Worm (Caenorhabditis elegans) whole organism, young adult: Measurements from ENCODE around the gene F40F8.3.
A peak's percentile ranks its signal among the peaks of the same experiment; 100 is the strongest.

ENCODE experiments used
- C06A6.2 ChIP-seq: fragments of 200-800 bp; sonication (Bioruptor generic); conservative IDR thresholded peaks from 2 replicates; pipeline ENCODE4 v1.3.6; 2022; ENCODE audit warnings: missing genetic modification characterization, missing compliant biosample characterization
- F23B12.7 ChIP-seq: sonication (generic microtip); optimal IDR thresholded peaks from 2 replicates; lab custom pipeline; 2017; ENCODE audit warnings: missing genetic modification characterization, mild to moderate bottlenecking, missing compliant biosample characterization, antibody characterized with exemption, moderate library complexity; ENCODE audit not compliant: insufficient read depth
- F33H1.4 ChIP-seq: fragments of 200-800 bp; sonication (Bioruptor generic); IDR thresholded peaks from 2 replicates; pipeline ENCODE4 v1.3.6; 2022; ENCODE audit warnings: missing genetic modification reagents, missing genetic modification characterization, missing compliant biosample characterization
- K12H6.12 ChIP-seq: fragments of 200-800 bp; sonication (Bioruptor generic); optimal IDR thresholded peaks from 2 replicates; lab custom pipeline; 2018; ENCODE audit warnings: mild to moderate bottlenecking, missing genetic modification characterization, missing compliant biosample characterization
- Y53G8AR.9 ChIP-seq: fragments of 200-800 bp; sonication (Bioruptor generic); conservative IDR thresholded peaks from 2 replicates; pipeline ENCODE4 v1.3.6; 2022; ENCODE audit warnings: missing genetic modification reagents, missing genetic modification characterization, missing compliant biosample characterization
- Y79H2A.3 ChIP-seq: fragments of 200-800 bp; sonication (Bioruptor generic); conservative IDR thresholded peaks from 2 replicates; pipeline ENCODE4 v1.3.6; 2022; ENCODE audit warnings: missing genetic modification reagents, missing genetic modification characterization, missing compliant biosample characterization
- Y95B8A.8 ChIP-seq: fragments of 200-800 bp; sonication (Bioruptor generic); IDR thresholded peaks from 2 replicates; pipeline ENCODE4 v1.3.6; 2022; ENCODE audit warnings: missing genetic modification reagents, missing genetic modification characterization, missing compliant biosample characterization
- ama-1 ChIP-seq, 3 experiments: fragments of 150-350 bp in 1 of 3; sonication (generic microtip) in 2 of 3; optimal IDR thresholded peaks; 2 replicates each; lab custom pipeline; 2014 to 2018; ENCODE audit warnings: missing biosample characterization in 2 of 3, missing genetic modification characterization in 2 of 3, missing genetic modification reagents in 2 of 3
- atf-7 ChIP-seq: sonication (generic microtip); optimal IDR thresholded peaks from 2 replicates; lab custom pipeline; 2017; ENCODE audit warnings: mild to moderate bottlenecking, missing genetic modification characterization, missing compliant biosample characterization
- attf-3 ChIP-seq: fragments of 200-800 bp; sonication (Bioruptor generic); conservative IDR thresholded peaks from 2 replicates; pipeline ENCODE4 v1.3.6; 2022; ENCODE audit warnings: missing genetic modification reagents, missing genetic modification characterization, missing compliant biosample characterization
- bed-1 ChIP-seq: fragments of 200-800 bp; sonication (Bioruptor generic); IDR thresholded peaks from 2 replicates; pipeline ENCODE4 v1.3.6; 2022; ENCODE audit warnings: missing genetic modification reagents, missing genetic modification characterization, missing compliant biosample characterization
- ccch-3 ChIP-seq: fragments of 200-800 bp; sonication (Bioruptor generic); optimal IDR thresholded peaks from 2 replicates; lab custom pipeline; 2018; ENCODE audit warnings: mild to moderate bottlenecking, missing genetic modification characterization, missing compliant biosample characterization
- cebp-1 ChIP-seq, 2 experiments: fragments of 200-800 bp in 1 of 2; sonication (Bioruptor generic) in 1 of 2; sonication (generic microtip) in 1 of 2; IDR thresholded peaks in 1 of 2; optimal IDR thresholded peaks in 1 of 2; 2 replicates each; pipeline versions ENCODE4 v1.3.6 to Lab custom; 2017 to 2022; ENCODE audit warnings: missing compliant biosample characterization in 2 of 2, missing genetic modification characterization in 2 of 2, mild to moderate bottlenecking in 1 of 2, missing genetic modification reagents in 1 of 2, moderate library complexity in 1 of 2
- ceh-58 ChIP-seq: fragments of 200-800 bp; sonication (Bioruptor generic); IDR thresholded peaks from 2 replicates; pipeline ENCODE4 v1.3.6; 2022; ENCODE audit warnings: missing genetic modification characterization, missing compliant biosample characterization
- ceh-79 ChIP-seq: sonication (generic microtip); optimal IDR thresholded peaks from 2 replicates; lab custom pipeline; 2017; ENCODE audit warnings: mild to moderate bottlenecking, missing genetic modification characterization, missing compliant biosample characterization
- dox-1 ChIP-seq: fragments of 200-800 bp; sonication (Bioruptor generic); IDR thresholded peaks from 2 replicates; pipeline ENCODE4 v1.3.6; 2022; ENCODE audit warnings: missing genetic modification reagents, missing genetic modification characterization, missing compliant biosample characterization
- egl-18 ChIP-seq: fragments of 200-800 bp; sonication (Bioruptor generic); IDR thresholded peaks from 2 replicates; pipeline ENCODE4 v1.3.6; 2022; ENCODE audit warnings: missing genetic modification reagents, missing genetic modification characterization, missing compliant biosample characterization
- egl-44 ChIP-seq: fragments of 200-800 bp; sonication (Bioruptor generic); IDR thresholded peaks from 2 replicates; pipeline ENCODE4 v1.3.6; 2022; ENCODE audit warnings: missing genetic modification reagents, missing genetic modification characterization, missing compliant biosample characterization
- egrh-3 ChIP-seq: fragments of 200-800 bp; sonication (Bioruptor generic); IDR thresholded peaks from 2 replicates; pipeline ENCODE4 v1.3.6; 2022; ENCODE audit warnings: missing genetic modification reagents, missing genetic modification characterization, missing compliant biosample characterization
- lag-1 ChIP-seq: fragments of 200-800 bp; sonication (Bioruptor generic); IDR thresholded peaks from 2 replicates; pipeline ENCODE4 v1.3.6; 2022; ENCODE audit warnings: missing genetic modification reagents, missing genetic modification characterization, missing compliant biosample characterization
- let-526 ChIP-seq: fragments of 200-800 bp; sonication (Bioruptor generic); IDR thresholded peaks from 2 replicates; pipeline ENCODE4 v1.3.6; 2022; ENCODE audit warnings: missing genetic modification reagents, missing genetic modification characterization, missing compliant biosample characterization
- let-607 ChIP-seq, 2 experiments: fragments of 200-800 bp in 1 of 2; sonication (Bioruptor generic) in 1 of 2; sonication (generic microtip) in 1 of 2; optimal IDR thresholded peaks; 2 replicates each; lab custom pipeline; 2016 to 2018; ENCODE audit warnings: mild to moderate bottlenecking in 2 of 2, missing compliant biosample characterization in 2 of 2, missing genetic modification characterization in 2 of 2, moderate library complexity in 2 of 2, missing genotype in 1 of 2
- lir-1 ChIP-seq: fragments of 200-800 bp; sonication (Bioruptor generic); conservative IDR thresholded peaks from 2 replicates; pipeline ENCODE4 v1.3.6; 2022; ENCODE audit warnings: missing genetic modification reagents, missing genetic modification characterization, missing compliant biosample characterization
- madf-6 ChIP-seq: fragments of 200-800 bp; sonication (Bioruptor generic); IDR thresholded peaks from 2 replicates; pipeline ENCODE4 v1.3.6; 2022; ENCODE audit warnings: missing genetic modification reagents, missing genetic modification characterization, missing compliant biosample characterization
- mel-28 ChIP-seq: sonication (generic microtip); optimal IDR thresholded peaks from 2 replicates; lab custom pipeline; 2016; ENCODE audit warnings: borderline replicate concordance, mild to moderate bottlenecking, missing genetic modification characterization, missing compliant biosample characterization
- nfya-1 ChIP-seq: sonication (generic microtip); optimal IDR thresholded peaks from 2 replicates; lab custom pipeline; 2017; ENCODE audit warnings: antibody characterized with exemption, missing compliant biosample characterization, missing genetic modification characterization, borderline replicate concordance; ENCODE audit not compliant: insufficient read depth
- nfyb-1 ChIP-seq: fragments of 200-800 bp; sonication (Bioruptor generic); IDR thresholded peaks from 2 replicates; pipeline ENCODE4 v1.3.6; 2022; ENCODE audit warnings: missing genetic modification reagents, missing genetic modification characterization, missing compliant biosample characterization
- nhr-179 ChIP-seq: sonication (generic microtip); optimal IDR thresholded peaks from 2 replicates; lab custom pipeline; 2016; ENCODE audit warnings: mild to moderate bottlenecking, missing genetic modification characterization, missing compliant biosample characterization
- nhr-80 ChIP-seq: sonication (generic microtip); optimal IDR thresholded peaks from 2 replicates; lab custom pipeline; 2016; ENCODE audit warnings: missing genetic modification characterization, missing compliant biosample characterization
- repo-1 ChIP-seq: sonication (generic microtip); optimal IDR thresholded peaks from 2 replicates; lab custom pipeline; 2017; ENCODE audit warnings: mild to moderate bottlenecking, missing genetic modification characterization, missing compliant biosample characterization
- sdz-38 ChIP-seq: sonication (generic microtip); optimal IDR thresholded peaks from 2 replicates; lab custom pipeline; 2016; ENCODE audit warnings: missing genotype, missing genetic modification characterization, missing compliant biosample characterization
- snpc-1.1 ChIP-seq: sonication (generic microtip); optimal IDR thresholded peaks from 2 replicates; lab custom pipeline; 2017; ENCODE audit warnings: missing genetic modification characterization, mild to moderate bottlenecking, missing compliant biosample characterization, antibody characterized with exemption, moderate library complexity, missing genotype, missing genetic modification reagents; ENCODE audit not compliant: insufficient read depth
- snpc-1.3 ChIP-seq: sonication (generic microtip); optimal IDR thresholded peaks from 2 replicates; lab custom pipeline; 2017; ENCODE audit warnings: missing genetic modification characterization, mild to moderate bottlenecking, missing compliant biosample characterization, antibody characterized with exemption, moderate library complexity, missing genotype, missing genetic modification reagents; ENCODE audit not compliant: insufficient read depth
- somi-1 ChIP-seq: fragments of 200-800 bp; sonication (Bioruptor generic); optimal IDR thresholded peaks from 2 replicates; lab custom pipeline; 2018; ENCODE audit warnings: mild to moderate bottlenecking, missing genetic modification characterization, missing compliant biosample characterization
- sptf-2 ChIP-seq: fragments of 200-800 bp; sonication (Bioruptor generic); optimal IDR thresholded peaks from 2 replicates; lab custom pipeline; 2018; ENCODE audit warnings: mild to moderate bottlenecking, missing genetic modification characterization, missing compliant biosample characterization
- tbp1 ChIP-seq: fragments of 200-800 bp; sonication (Bioruptor generic); optimal IDR thresholded peaks from 2 replicates; lab custom pipeline; 2018; ENCODE audit warnings: mild to moderate bottlenecking, missing genetic modification characterization, missing compliant biosample characterization
- tlf-1 ChIP-seq: fragments of 200-800 bp; sonication (Bioruptor generic); optimal IDR thresholded peaks from 2 replicates; lab custom pipeline; 2018; ENCODE audit warnings: mild to moderate bottlenecking, missing genetic modification characterization, missing compliant biosample characterization
- unc-62 ChIP-seq: fragments of 150-350 bp; optimal IDR thresholded peaks from 2 replicates; lab custom pipeline; 2014; ENCODE audit warnings: missing biosample characterization, missing genetic modification reagents, missing genetic modification characterization
- ztf-18 ChIP-seq: sonication (generic microtip); optimal IDR thresholded peaks from 2 replicates; lab custom pipeline; 2016; ENCODE audit warnings: missing genotype, mild to moderate bottlenecking, missing genetic modification characterization, missing compliant biosample characterization
- ztf-25 ChIP-seq: fragments of 200-800 bp; sonication (Bioruptor generic); IDR thresholded peaks from 2 replicates; pipeline ENCODE4 v1.3.6; 2022; ENCODE audit warnings: missing genetic modification reagents, missing genetic modification characterization, missing compliant biosample characterization
- ztf-28 ChIP-seq: fragments of 200-800 bp; sonication (Bioruptor generic); IDR thresholded peaks from 2 replicates; pipeline ENCODE4 v1.3.6; 2022; ENCODE audit warnings: missing genetic modification reagents, missing genetic modification characterization, missing compliant biosample characterization

F40F8.3 gene

DNA sequence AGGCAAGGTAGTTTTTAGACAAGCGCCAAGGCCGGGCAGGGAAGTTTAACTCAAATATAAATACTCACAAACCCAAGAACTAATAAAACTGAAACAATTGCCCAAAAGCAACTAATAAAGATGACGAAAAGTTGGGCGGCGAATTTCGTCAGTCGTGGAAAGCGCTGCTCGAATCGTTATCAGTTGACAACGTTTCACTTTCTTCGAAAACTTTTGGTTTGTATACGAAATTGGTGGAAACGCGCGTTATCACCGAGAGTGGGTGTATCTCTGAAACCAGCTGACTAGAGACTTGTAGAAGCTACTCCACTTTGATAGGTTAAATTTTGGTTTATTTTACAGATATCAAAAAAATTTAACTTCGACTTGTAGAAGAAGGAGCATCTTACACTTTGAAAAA lies 24.0 kb downstream of the F40F8.3 start:
- peak; percentile 60 for TF ChIP-seq nhr-80
- TF ChIP-seq Y53G8AR.9 (GFP tag; lab: Robert Waterston, UW): peak; percentile 31; the same call in 1 of the 2 replicates
- 0 out of 2 replicates have a peak, but pooled peaks have one; percentile 11 for TF ChIP-seq dox-1 (GFP tag; lab: Robert Waterston, UW)
- TF ChIP-seq repo-1: no peak
- no peak for TF ChIP-seq bed-1 (GFP tag; lab: Robert Waterston, UW)
- no peak for TF ChIP-seq lir-1 (GFP tag; lab: Robert Waterston, UW)
- no peak for TF ChIP-seq let-526
- TF ChIP-seq ama-1 (optimal IDR thresholded peaks at IDR 0.05; lab: Kevin White, UChicago): no peak
- TF ChIP-seq ama-1 (GFP tag; optimal IDR thresholded peaks at IDR 0.05; lab: Kevin White, UChicago): no peak

ce11 chrII:11153800-11154199 lies 24.7 kb downstream of the F40F8.3 start:
- peak; percentile 33; the same call in 1 of the 2 replicates for TF ChIP-seq cebp-1 (GFP tag; IDR thresholded peaks at IDR 0.05; lab: Robert Waterston, UW)
- TF ChIP-seq cebp-1 (tag; optimal IDR thresholded peaks at IDR 0.05; lab: Kevin White, UChicago): peak; percentile 56
- peak; percentile 9 for TF ChIP-seq unc-62 (GFP tag; lab: Kevin White, UChicago)
- TF ChIP-seq let-607 (tag; optimal IDR thresholded peaks at IDR 0.05; lab: Kevin White, UChicago): peak in 1 of 2 experiments; percentile 10
- peak; percentile 46 for TF ChIP-seq F23B12.7
- TF ChIP-seq sdz-38: no peak
- TF ChIP-seq tlf-1 (GFP tag; lab: Kevin White, UChicago): no peak
- no peak for TF ChIP-seq egrh-3 (GFP tag; lab: Robert Waterston, UW)
- TF ChIP-seq Y95B8A.8: no peak
- no peak for TF ChIP-seq madf-6
- TF ChIP-seq lag-1 (GFP tag; lab: Robert Waterston, UW): no peak
- no peak for TF ChIP-seq sptf-2 (GFP tag; lab: Kevin White, UChicago)
- TF ChIP-seq nhr-80: peak; percentile 74
- TF ChIP-seq tbp1 (GFP tag; lab: Kevin White, UChicago): peak; percentile 19
- no peak for TF ChIP-seq ceh-79 (tag; lab: Kevin White, UChicago)
- no peak for TF ChIP-seq ztf-28 (GFP tag; lab: Robert Waterston, UW)
- TF ChIP-seq C06A6.2: no peak

DNA sequence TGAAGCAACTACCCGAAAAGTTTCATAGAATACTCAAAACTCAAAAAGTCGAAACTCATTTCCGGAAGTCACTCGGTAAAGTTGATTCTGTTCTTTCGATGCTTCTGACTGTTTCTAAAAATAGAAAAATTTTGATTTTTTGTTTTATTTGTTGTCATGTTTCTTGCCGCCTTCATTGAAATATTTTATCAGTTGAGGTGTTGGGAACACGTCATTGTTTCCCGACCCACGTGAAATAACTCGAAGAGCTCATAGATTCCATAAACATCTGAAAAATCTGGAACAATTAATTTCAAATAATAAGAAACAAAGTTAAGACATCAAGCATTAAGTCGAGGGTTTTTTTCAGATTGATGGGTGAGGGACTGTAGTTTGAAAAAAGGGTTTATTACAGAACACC lies 25.9 kb downstream of the F40F8.3 start:
- TF ChIP-seq snpc-1.1 (tag; lab: Kevin White, UChicago) (no peak), attf-3 (no peak), nhr-179 (no peak), atf-7 (tag; lab: Kevin White, UChicago) (no peak), snpc-1.3 (tag; lab: Kevin White, UChicago) (no peak), mel-28 (no peak), nfyb-1 (GFP tag; lab: Robert Waterston, UW) (no peak), ccch-3 (no peak), ceh-79 (tag; lab: Kevin White, UChicago) (no peak), Y79H2A.3 (GFP tag; lab: Robert Waterston, UW) (no peak), ztf-25 (no peak), unc-62 (GFP tag; lab: Kevin White, UChicago) (no peak)

ce11 chrII:11155400-11155799 lies 26.3 kb downstream of the F40F8.3 start:
- TF ChIP-seq ztf-18 (tag; lab: Kevin White, UChicago) (no peak), ceh-58 (GFP tag; lab: Robert Waterston, UW) (no peak), K12H6.12 (tag; lab: Kevin White, UChicago) (no peak), sdz-38 (no peak), F33H1.4 (no peak), somi-1 (GFP tag; lab: Kevin White, UChicago) (no peak), snpc-1.1 (tag; lab: Kevin White, UChicago) (no peak), egl-18 (GFP tag; lab: Robert Waterston, UW) (no peak), lag-1 (GFP tag; lab: Robert Waterston, UW) (no peak), egl-44 (no peak), snpc-1.3 (tag; lab: Kevin White, UChicago) (no peak), nfya-1 (tag; lab: Kevin White, UChicago) (no peak)
